Fruit fly (Drosophila melanogaster): ENCODE data around the gene CG1387.

CG1387 gene

DNA sequence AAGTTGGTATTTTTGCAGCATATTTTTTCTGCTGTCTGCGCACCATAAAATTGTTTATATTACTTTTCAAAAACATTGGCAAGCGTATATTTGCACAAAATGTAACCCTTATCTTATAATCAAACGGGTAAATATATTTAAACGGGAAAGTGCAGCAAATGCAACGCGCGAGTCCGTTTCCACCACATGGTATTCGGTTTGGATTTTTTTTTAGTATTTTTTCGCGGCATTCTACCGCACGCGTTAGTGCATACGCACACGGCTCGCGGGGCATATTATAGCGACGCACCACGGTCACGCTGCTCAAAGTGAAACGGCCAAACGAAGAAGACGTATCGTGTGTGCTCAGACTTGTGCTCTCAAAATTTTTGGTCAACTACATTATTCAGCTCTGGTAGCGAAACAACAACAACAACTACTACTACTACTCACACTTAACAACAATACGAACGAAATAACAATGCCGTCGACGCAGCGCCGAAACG lies 23.4 kb downstream of the CG1387 start, which contains the start of gene Trf2 (continued):
- TF ChIP-seq CG6791 (GFP tag; IDR thresholded peaks at IDR 0.05; ENCODE audit: partially characterized antibody) (no peak), CG16813 (GFP tag; IDR thresholded peaks at IDR 0.05; ENCODE audit: partially characterized antibody) (no peak), CG9609 (GFP tag; optimal IDR thresholded peaks at IDR 0.05) (no peak), dpn (GFP tag; optimal IDR thresholded peaks at IDR 0.05) (no peak), Sry-β (GFP tag; optimal IDR thresholded peaks at IDR 0.05) (no peak), Mes4 (GFP tag; optimal IDR thresholded peaks at IDR 0.05) (peak; percentile 6), CG1602 (GFP tag; optimal IDR thresholded peaks at IDR 0.05) (no peak), PHDP (tag; optimal IDR thresholded peaks at IDR 0.05) (no peak), CG17802 (tag; optimal IDR thresholded peaks at IDR 0.05) (no peak), lab (GFP tag; optimal IDR thresholded peaks at IDR 0.05) (no peak), chn (GFP tag; optimal IDR thresholded peaks at IDR 0.05) (no peak), Hmx (GFP tag; optimal IDR thresholded peaks at IDR 0.05) (no peak), CG6689 (GFP tag; IDR thresholded peaks at IDR 0.05) (no peak), sqz (GFP tag; optimal IDR thresholded peaks at IDR 0.05) (no peak), Xrp1 (GFP tag; IDR thresholded peaks at IDR 0.05) (no peak), peb (GFP tag; IDR thresholded peaks at IDR 0.05) (no peak), gcm (GFP tag; optimal IDR thresholded peaks at IDR 0.05) (no peak), ken (GFP tag; IDR thresholded peaks at IDR 0.05) (0 out of 3 replicates have a peak, but pooled peaks have one; percentile 12), Pdp1 (GFP tag; optimal IDR thresholded peaks at IDR 0.05) (peak; percentile 19 to 29), Sox100B (GFP tag; optimal IDR thresholded peaks at IDR 0.05) (no peak), CG4404 (GFP tag; IDR thresholded peaks at IDR 0.05) (no peak), CG4360 (GFP tag; IDR thresholded peaks at IDR 0.05) (peak; percentile 77), CG31388 (GFP tag; optimal IDR thresholded peaks at IDR 0.05) (no peak), CG7928 (GFP tag; optimal IDR thresholded peaks at IDR 0.05) (no peak), nerfin-1 (tag; optimal IDR thresholded peaks at IDR 0.05) (no peak), CG8089 (GFP tag; optimal IDR thresholded peaks at IDR 0.05) (no peak), Optix (GFP tag; IDR thresholded peaks at IDR 0.05) (no peak), Elba2 (GFP tag; optimal IDR thresholded peaks at IDR 0.05) (no peak), CG5180 (GFP tag; optimal IDR thresholded peaks at IDR 0.05) (no peak), her (GFP tag; optimal IDR thresholded peaks at IDR 0.05) (peak; percentile 54), Fer2 (tag; optimal IDR thresholded peaks at IDR 0.05) (no peak), oc (tag; optimal IDR thresholded peaks at IDR 0.05) (no peak), Ets97D (GFP tag; optimal IDR thresholded peaks at IDR 0.05) (peak; percentile 31), ewg (GFP tag; optimal IDR thresholded peaks at IDR 0.05) (no peak), lbe (GFP tag; optimal IDR thresholded peaks at IDR 0.05) (no peak), Hmr (GFP tag; optimal IDR thresholded peaks at IDR 0.05) (no peak), CG11247 (GFP tag; IDR thresholded peaks at IDR 0.05) (no peak), CG32772 (GFP tag; IDR thresholded peaks at IDR 0.05) (no peak), grau (tag; optimal IDR thresholded peaks at IDR 0.05) (no peak), Dbx (GFP tag; IDR thresholded peaks at IDR 0.05) (peak; percentile 59; the same call in 1 of the 3 replicates), twi (tag; optimal IDR thresholded peaks at IDR 0.05) (no peak), trem (tag; optimal IDR thresholded peaks at IDR 0.05) (no peak), hth (optimal IDR thresholded peaks at IDR 0.05) (no peak), CG12744 (GFP tag; optimal IDR thresholded peaks at IDR 0.05) (no peak), chm (GFP tag; IDR thresholded peaks at IDR 0.05) (peak; percentile 89), Hsf (GFP tag; optimal IDR thresholded peaks at IDR 0.05) (no peak), CG6254 (GFP tag; optimal IDR thresholded peaks at IDR 0.05) (no peak), gcm2 (GFP tag; optimal IDR thresholded peaks at IDR 0.05) (no peak), CG10431 (GFP tag; optimal IDR thresholded peaks at IDR 0.05) (no peak), ab (GFP tag; optimal IDR thresholded peaks at IDR 0.05) (no peak), CG30403 (GFP tag; optimal IDR thresholded peaks at IDR 0.05) (no peak), CG9437 (GFP tag; optimal IDR thresholded peaks at IDR 0.05) (no peak)
